Worm (Caenorhabditis elegans): Measurements from ENCODE around the gene srlf-26.
"Not testable (repeated sequence)": the region's sequence is repeated elsewhere in the genome, so short reads cannot be mapped to it uniquely, and the experiment has no call there.

The srlf-26 gene

ce11 chrIV:13647558-13647957 lies 31.2 kb upstream of the srlf-26 start, which contains the start of gene ule-4:
Gene ule-4, minus strand, starts transcription at chrIV:13647658.
- no peak for TF ChIP-seq aha-1 (tag)
- TF ChIP-seq nhr-6 (tag; optimal IDR thresholded peaks at IDR 0.05), result no peak
- no peak for TF ChIP-seq lin-39 (tag; optimal IDR thresholded peaks at IDR 0.05)
- no peak for TF ChIP-seq ZK337.2 (GFP tag; IDR thresholded peaks at IDR 0.05)
- TF ChIP-seq zip-11 (GFP tag; IDR thresholded peaks at IDR 0.05), result no peak
- no peak for TF ChIP-seq pqm-1 (tag; optimal IDR thresholded peaks at IDR 0.05)
- no peak for TF ChIP-seq snpc-1.2 (GFP tag; IDR thresholded peaks at IDR 0.05)
- no peak for TF ChIP-seq nhr-237 (tag; optimal IDR thresholded peaks at IDR 0.05)
- TF ChIP-seq F37D6.2 (tag; optimal IDR thresholded peaks at IDR 0.05), result no peak
- TF ChIP-seq ceh-62 (tag; optimal IDR thresholded peaks at IDR 0.05), result no peak
- TF ChIP-seq egl-43 (GFP tag; IDR thresholded peaks at IDR 0.05), result no peak
- TF ChIP-seq unc-130 (GFP tag; optimal IDR thresholded peaks at IDR 0.05), result no peak
- no peak for TF ChIP-seq ama-1 (optimal IDR thresholded peaks at IDR 0.05)
- TF ChIP-seq lir-3 (tag; optimal IDR thresholded peaks at IDR 0.05), result no peak
- TF ChIP-seq nhr-48 (tag; optimal IDR thresholded peaks at IDR 0.05), result no peak
- no peak for TF ChIP-seq saeg-2 (GFP tag; IDR thresholded peaks at IDR 0.05)
- no peak for TF ChIP-seq madf-9 (GFP tag; conservative IDR thresholded peaks at IDR 0.05)
- TF ChIP-seq tra-1 (GFP tag; IDR thresholded peaks at IDR 0.05), result no peak
- no peak for TF ChIP-seq fos-1 (tag; optimal IDR thresholded peaks at IDR 0.05)

- TF ChIP-seq dmd-6 (GFP tag; IDR thresholded peaks at IDR 0.05) (no peak), pha-4 (GFP tag; IDR thresholded peaks at IDR 0.05) (no peak), pha-4 (tag; optimal IDR thresholded peaks at IDR 0.05) (no peak), fos-1 (tag; optimal IDR thresholded peaks at IDR 0.05) (no peak), unc-39 (tag; optimal IDR thresholded peaks at IDR 0.05) (no peak), duxl-1 (tag; optimal IDR thresholded peaks at IDR 0.05; ENCODE audit: poor library complexity) (no peak)
These were observed 29.6 kb upstream of the srlf-26 start, which contains the start of gene C08F11.10 for ce11 chrIV:13649126-13649525. Gene C08F11.10, minus strand, starts transcription at chrIV:13649226.

- TF ChIP-seq F49E8.2 (tag; optimal IDR thresholded peaks at IDR 0.05; ENCODE audit: borderline replicate concordance), result no peak
- no peak for TF ChIP-seq D1046.2 (GFP tag; IDR thresholded peaks at IDR 0.05)
- TF ChIP-seq skn-1 (tag; optimal IDR thresholded peaks at IDR 0.05), result no peak
- no peak for TF ChIP-seq set-16 (GFP tag; IDR thresholded peaks at IDR 0.05)
- no peak for TF ChIP-seq nhr-6 (tag; optimal IDR thresholded peaks at IDR 0.05)
- TF ChIP-seq php-3 (GFP tag; IDR thresholded peaks at IDR 0.05), result no peak
These were observed 28.5 kb upstream of the srlf-26 start, which contains the start of gene C08F11.17 for ce11 chrIV:13650238-13650637. Gene C08F11.17, minus strand, starts transcription at chrIV:13650338.

DNA sequence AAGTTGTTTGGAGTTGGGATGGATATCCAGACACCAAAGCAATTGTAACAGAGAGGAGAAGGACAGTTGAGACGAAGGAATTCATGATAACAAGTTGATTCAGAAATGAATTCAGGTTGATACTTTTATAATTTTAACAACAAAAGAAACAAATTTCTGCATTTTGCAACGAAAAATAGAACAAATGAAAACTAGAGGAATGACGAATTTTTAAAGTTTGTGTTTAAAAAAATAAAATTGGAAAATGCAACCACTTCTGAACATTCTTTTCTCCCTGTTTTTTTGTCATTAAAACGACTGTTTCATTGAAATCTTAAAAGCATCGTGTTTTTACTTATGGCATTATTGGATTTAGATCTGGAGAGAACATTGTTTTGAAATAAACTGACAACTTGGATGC lies 27.3 kb upstream of the srlf-26 start, which contains the start of gene C08F11.12:
Gene C08F11.12, minus strand, starts transcription at position 101 of the 400 bp plus-strand sequence.
- not testable (repeated sequence) for TF ChIP-seq ctbp-1 (GFP tag; IDR thresholded peaks at IDR 0.05); saeg-2 (GFP tag; IDR thresholded peaks at IDR 0.05); F10B5.3 (tag; optimal IDR thresholded peaks at IDR 0.05)

- not testable (repeated sequence) for TF ChIP-seq pha-4 (GFP tag; IDR thresholded peaks at IDR 0.05); pha-4 (tag; optimal IDR thresholded peaks at IDR 0.05); daf-16 (GFP tag; optimal IDR thresholded peaks at IDR 0.05); daf-16 (tag; optimal IDR thresholded peaks at IDR 0.05); skn-1 (tag; optimal IDR thresholded peaks at IDR 0.05)
These were observed 26.7 kb upstream of the srlf-26 start, which contains the start of gene Y45F10C.6 for ce11 chrIV:13652023-13652422. Gene Y45F10C.6, plus strand, starts transcription at chrIV:13652323.

ce11 chrIV:13658142-13658541 lies 20.6 kb upstream of the srlf-26 start:
- TF ChIP-seq mdt-29 (GFP tag; IDR thresholded peaks at IDR 0.05) (0 out of 2 replicates have a peak, but pooled peaks have one; percentile 45), snpc-1.2 (GFP tag; IDR thresholded peaks at IDR 0.05) (peak; percentile 92)

All from whole organism, L4 larva.